Fruit fly (Drosophila melanogaster): Measurements from ENCODE around the gene dos.

Gene dos

DNA sequence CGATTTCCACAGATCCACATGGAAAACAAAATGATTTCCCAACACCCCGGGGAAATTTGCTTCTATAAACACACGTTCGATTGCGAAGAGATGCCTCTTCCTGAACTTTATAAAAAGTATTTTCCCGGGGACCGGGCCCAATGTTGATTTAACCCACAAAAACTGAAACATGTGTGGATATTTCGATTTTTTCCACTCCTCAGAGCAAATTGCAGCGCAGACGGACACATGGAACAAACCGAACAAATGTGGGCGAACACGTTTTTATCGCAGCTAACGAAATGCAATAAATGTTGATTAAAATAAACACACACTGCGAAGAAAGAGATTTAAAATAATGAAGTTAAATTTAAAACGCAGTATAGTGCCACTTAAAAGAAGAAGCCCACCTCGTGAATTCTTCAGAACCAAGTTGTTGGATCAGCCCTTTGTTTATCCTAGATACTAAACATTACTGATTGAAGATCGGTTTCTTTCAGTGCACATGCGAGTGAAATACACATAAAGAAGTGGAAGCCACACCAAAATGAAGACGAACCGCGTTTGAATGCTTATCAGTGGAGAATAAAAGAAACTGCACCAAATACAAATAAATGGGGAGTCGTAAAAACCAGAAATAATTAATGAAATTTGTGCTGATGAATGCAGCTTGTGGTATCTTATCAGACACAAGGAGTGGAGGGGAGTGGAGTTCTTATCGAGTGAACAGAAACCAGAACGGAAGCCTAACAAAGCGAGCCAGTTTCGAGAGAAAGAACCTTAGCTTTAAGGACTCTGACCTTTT, 6.3 kb upstream of the dos start (continued):
- TF ChIP-seq twi (tag; optimal IDR thresholded peaks at IDR 0.05) (peak; percentile 97), CG18619 (GFP tag; optimal IDR thresholded peaks at IDR 0.05) (peak; percentile 46), CG12659 (GFP tag; optimal IDR thresholded peaks at IDR 0.05) (peak; percentile 66), Dll (GFP tag; IDR thresholded peaks at IDR 0.05; ENCODE audit: partially characterized antibody) (no peak), CG6254 (GFP tag; optimal IDR thresholded peaks at IDR 0.05) (peak; percentile 87), bigmax (GFP tag; optimal IDR thresholded peaks at IDR 0.05) (no peak), zen (tag; optimal IDR thresholded peaks at IDR 0.05) (peak; percentile 65), Mrtf (GFP tag; IDR thresholded peaks at IDR 0.05) (peak; percentile 81), CG18764 (GFP tag; optimal IDR thresholded peaks at IDR 0.05) (peak; percentile 78), lab (GFP tag; optimal IDR thresholded peaks at IDR 0.05) (peak; percentile 78), CG13123 (GFP tag; optimal IDR thresholded peaks at IDR 0.05) (peak; percentile 26), pum (GFP tag; optimal IDR thresholded peaks at IDR 0.05) (peak; percentile 73), ems (GFP tag; optimal IDR thresholded peaks at IDR 0.05) (peak; percentile 79), gem (tag; optimal IDR thresholded peaks at IDR 0.05) (peak; percentile 90), Dad (GFP tag; optimal IDR thresholded peaks at IDR 0.05) (peak; percentile 82), Optix (GFP tag; IDR thresholded peaks at IDR 0.05) (peak; percentile 87), Nf-YB (GFP tag; optimal IDR thresholded peaks at IDR 0.05) (peak; percentile 37), Ptx1 (GFP tag; IDR thresholded peaks at IDR 0.05) (peak; percentile 90), CG6689 (GFP tag; IDR thresholded peaks at IDR 0.05) (peak; percentile 88), Kr (GFP tag; optimal IDR thresholded peaks at IDR 0.05) (no peak), zfh2 (GFP tag; optimal IDR thresholded peaks at IDR 0.05) (no peak), bowl (GFP tag; IDR thresholded peaks at IDR 0.05) (no peak), Doc3 (GFP tag; IDR thresholded peaks at IDR 0.05; ENCODE audit: partially characterized antibody) (0 out of 3 replicates have a peak, but pooled peaks have one; percentile 24), hbn (GFP tag; IDR thresholded peaks at IDR 0.05; ENCODE audit: partially characterized antibody) (no peak), br (optimal IDR thresholded peaks at IDR 0.05) (no peak), scrt (GFP tag; optimal IDR thresholded peaks at IDR 0.05) (peak; percentile 57), so (GFP tag; IDR thresholded peaks at IDR 0.05) (peak; percentile 76; the same call in 2 of the 3 replicates), aop (GFP tag; IDR thresholded peaks at IDR 0.05) (0 out of 2 replicates have a peak, but pooled peaks have one; percentile 52), HmgZ (tag; optimal IDR thresholded peaks at IDR 0.05) (no peak), tap (tag; optimal IDR thresholded peaks at IDR 0.05) (peak; percentile 91), Oaz (GFP tag; IDR thresholded peaks at IDR 0.05) (peak; percentile 58), CG31365 (tag; optimal IDR thresholded peaks at IDR 0.05) (peak; percentile 39), seq (GFP tag; IDR thresholded peaks at IDR 0.05) (peak; percentile 61), CG2678 (tag; optimal IDR thresholded peaks at IDR 0.05) (peak; percentile 86), CG7271 (tag; optimal IDR thresholded peaks at IDR 0.05) (no peak), E2f1 (GFP tag; IDR thresholded peaks at IDR 0.05) (peak; percentile 80), CG14710 (tag; optimal IDR thresholded peaks at IDR 0.05) (peak; percentile 83), Hmr (GFP tag; optimal IDR thresholded peaks at IDR 0.05) (peak; percentile 6), CG4854 (GFP tag; optimal IDR thresholded peaks at IDR 0.05) (peak; percentile 64), CG18599 (GFP tag; optimal IDR thresholded peaks at IDR 0.05) (peak; percentile 54), Xbp1 (GFP tag; optimal IDR thresholded peaks at IDR 0.05) (peak; percentile 85), CG9727 (GFP tag; optimal IDR thresholded peaks at IDR 0.05) (peak; percentile 67), tll (GFP tag; optimal IDR thresholded peaks at IDR 0.05) (no peak), CG7357 (GFP tag; IDR thresholded peaks at IDR 0.05) (peak; percentile 71), CG30403 (GFP tag; optimal IDR thresholded peaks at IDR 0.05) (peak; percentile 77), Taf1 (GFP tag; IDR thresholded peaks at IDR 0.05) (no peak), CG6654 (GFP tag; optimal IDR thresholded peaks at IDR 0.05) (peak; percentile 65), CG15514 (GFP tag; optimal IDR thresholded peaks at IDR 0.05) (no peak)
